Worm (Caenorhabditis elegans): ENCODE results near the gene C17H12.6.

C17H12.6 gene

DNA sequence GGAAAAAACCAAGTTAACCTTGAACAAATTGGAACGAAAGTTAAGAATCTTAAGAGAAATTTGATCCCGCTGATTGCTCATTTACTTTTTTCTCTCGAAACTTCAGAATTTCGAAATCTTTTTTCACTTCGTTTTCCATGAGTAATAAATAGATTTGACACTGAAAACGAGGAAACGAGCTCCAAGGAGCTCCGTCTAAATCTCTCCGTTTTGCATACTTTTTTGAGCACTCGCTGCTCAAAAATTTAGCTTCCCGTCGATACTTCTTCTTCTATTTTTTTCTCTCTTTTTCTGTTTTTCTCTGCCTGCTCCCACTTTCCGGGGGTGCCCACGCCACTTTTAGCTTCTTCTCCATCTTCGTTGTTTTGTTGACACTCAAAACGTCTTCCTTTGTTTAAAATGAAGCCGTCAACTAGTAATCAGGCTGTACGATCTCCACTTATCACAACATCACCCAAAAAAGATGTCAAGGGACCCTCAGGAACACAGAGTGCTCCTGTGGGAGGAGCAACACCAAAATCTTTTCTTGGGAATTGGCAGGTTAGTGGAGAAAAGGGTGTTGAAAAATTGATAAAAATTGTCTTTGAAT, 15.7 kb downstream of the C17H12.6 start, which contains the start of gene C17H12.10 (continued):
- no peak for TF ChIP-seq isw-1 (GFP tag; IDR thresholded peaks at IDR 0.05)
- TF ChIP-seq nhr-71 (tag; optimal IDR thresholded peaks at IDR 0.05), result peak; percentile 48
- no peak for TF ChIP-seq rnt-1 (tag; optimal IDR thresholded peaks at IDR 0.05)
- no peak for TF ChIP-seq C04F5.9 (tag; optimal IDR thresholded peaks at IDR 0.05)
- TF ChIP-seq tbx-2 (tag; optimal IDR thresholded peaks at IDR 0.05), result no peak
- TF ChIP-seq dpl-1 (GFP tag; optimal IDR thresholded peaks at IDR 0.05), result no peak
- TF ChIP-seq pqm-1 (tag; optimal IDR thresholded peaks at IDR 0.05), result no peak
- peak; percentile 47 for TF ChIP-seq fkh-8 (tag; optimal IDR thresholded peaks at IDR 0.05)
- no peak for TF ChIP-seq aly-2 (tag; optimal IDR thresholded peaks at IDR 0.05)
- no peak for TF ChIP-seq mdl-1 (tag; optimal IDR thresholded peaks at IDR 0.05)

DNA sequence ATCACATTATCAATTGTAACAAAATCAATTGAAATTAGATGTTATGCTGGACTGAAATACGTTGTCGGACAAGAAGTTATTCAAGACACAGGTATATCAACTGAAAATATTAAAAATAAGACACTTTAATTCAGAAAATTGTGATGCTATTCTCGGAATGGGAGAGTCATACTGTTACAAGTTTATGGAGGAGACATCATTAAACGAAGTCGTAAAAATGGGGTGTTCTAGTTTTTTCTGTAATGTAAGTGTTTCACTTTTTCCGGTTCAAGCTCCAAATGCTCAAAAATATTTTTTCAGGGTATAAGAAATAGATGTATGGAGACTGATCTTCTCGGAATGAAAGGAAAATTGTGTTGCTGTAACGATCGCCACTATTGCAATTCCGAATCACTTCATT, 17.5 kb downstream of the C17H12.6 start, which contains the start of gene C17H12.37:
C17H12.37 (plus strand) TSS at position 301 of the 400 bp plus-strand sequence.
- no peak for TF ChIP-seq tlp-1 (tag; optimal IDR thresholded peaks at IDR 0.05)

DNA sequence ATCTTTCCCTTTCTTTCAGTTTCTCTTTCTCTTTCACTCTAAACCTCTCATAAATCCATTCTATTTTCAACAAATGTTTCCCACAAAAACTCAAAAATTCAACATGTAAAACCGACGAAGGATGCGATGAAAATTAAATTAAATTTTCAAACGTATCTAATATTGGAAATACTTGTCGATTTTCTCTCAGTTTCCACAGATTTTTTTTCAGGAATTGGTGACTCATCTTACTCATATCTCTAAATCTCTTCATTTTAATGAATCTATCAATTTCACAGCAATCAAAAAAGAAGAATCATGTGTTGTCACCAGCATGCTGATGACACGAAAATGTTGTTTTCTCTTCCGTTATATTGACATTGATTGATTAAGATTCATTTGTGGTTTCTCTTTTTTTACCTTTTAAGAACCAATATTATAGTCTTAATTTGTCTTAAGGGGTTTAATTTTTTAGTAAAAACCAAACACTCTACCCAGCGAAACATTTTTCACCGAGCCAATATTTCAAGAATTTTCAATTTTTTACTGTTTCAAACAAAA, 18.4 kb downstream of the C17H12.6 start:
- TF ChIP-seq jun-1 (tag; optimal IDR thresholded peaks at IDR 0.05), result no peak
- TF ChIP-seq lin-39 (tag; optimal IDR thresholded peaks at IDR 0.05), result peak; percentile 62
- TF ChIP-seq fos-1 (tag; optimal IDR thresholded peaks at IDR 0.05), result peak; percentile 3
- peak in 1 of 2 experiments; percentile 23 for TF ChIP-seq lin-35 (GFP tag; optimal IDR thresholded peaks at IDR 0.05)
- TF ChIP-seq grh-1 (GFP tag; IDR thresholded peaks at IDR 0.05), result no peak
- TF ChIP-seq nhr-20 (tag; optimal IDR thresholded peaks at IDR 0.05), result peak; percentile 20
- TF ChIP-seq rnt-1 (tag; optimal IDR thresholded peaks at IDR 0.05), result peak; percentile 66
- TF ChIP-seq fkh-4 (tag; optimal IDR thresholded peaks at IDR 0.05; ENCODE audit: borderline replicate concordance), result no peak
- peak; percentile 38 for TF ChIP-seq nhr-71 (tag; optimal IDR thresholded peaks at IDR 0.05)
- TF ChIP-seq unc-98 (GFP tag; IDR thresholded peaks at IDR 0.05), result no peak
- TF ChIP-seq snu-23 (GFP tag; optimal IDR thresholded peaks at IDR 0.05), result peak; percentile 31
- no peak for TF ChIP-seq efl-1 (optimal IDR thresholded peaks at IDR 0.05)
- peak in 1 of 2 experiments; percentile 60 for TF ChIP-seq efl-1 (GFP tag; optimal IDR thresholded peaks at IDR 0.05 in 1 of 2)
- TF ChIP-seq elt-3 (tag; optimal IDR thresholded peaks at IDR 0.05), result peak in 1 of 6 experiments; percentile 52
- peak; percentile 72 for TF ChIP-seq nhr-85 (tag)
- peak; percentile 61 for TF ChIP-seq blmp-1 (tag; optimal IDR thresholded peaks at IDR 0.05)
- TF ChIP-seq lin-14 (GFP tag; optimal IDR thresholded peaks at IDR 0.05), result peak; percentile 71

DNA sequence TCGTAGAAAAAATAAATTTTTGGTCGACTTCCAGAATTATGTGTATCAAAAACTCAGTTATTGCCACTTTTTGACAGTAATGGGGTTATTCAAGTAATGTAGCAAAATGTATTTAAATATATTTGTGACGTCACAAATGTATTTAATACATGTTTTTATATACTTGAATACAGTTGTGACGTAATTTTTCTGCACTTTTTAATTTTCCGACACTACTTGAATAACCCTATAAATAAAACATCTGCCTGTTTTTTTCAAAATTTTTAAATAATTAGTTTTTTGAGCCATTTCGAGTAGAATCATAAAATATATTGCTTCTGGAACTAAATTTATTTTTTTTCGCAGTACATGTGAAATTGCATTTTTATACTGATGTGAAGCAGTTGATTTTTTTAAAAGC, 19.0 kb downstream of the C17H12.6 start:
- TF ChIP-seq pqm-1 (tag; optimal IDR thresholded peaks at IDR 0.05) (no peak), ceh-88 (GFP tag; IDR thresholded peaks at IDR 0.05) (no peak)

DNA sequence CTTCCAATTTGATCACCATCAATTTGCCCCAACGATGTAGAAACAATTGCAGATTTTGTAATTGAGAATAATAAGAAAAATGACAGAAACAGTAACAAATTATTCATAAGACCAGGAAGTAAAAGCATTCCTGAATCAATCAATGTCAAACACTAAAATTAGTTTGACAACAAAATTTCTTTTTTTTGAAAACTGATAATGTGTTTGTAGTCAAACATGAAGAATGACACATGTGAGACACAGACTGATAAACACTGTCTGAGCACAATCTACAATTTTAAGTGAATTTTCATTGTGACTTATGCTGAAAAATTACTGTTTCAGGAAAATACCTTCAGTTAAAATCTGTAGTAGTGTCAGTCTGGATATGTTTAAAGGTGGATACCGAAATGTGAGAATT, 20.2 kb downstream of the C17H12.6 start, which contains the start of the genes cest-4 and C17H12.11:
cest-4 (minus strand) TSS at position 206 of the 400 bp plus-strand sequence.
C17H12.11 (plus strand) TSS at position 256 of the 400 bp plus-strand sequence.
- TF ChIP-seq elt-2 (tag; optimal IDR thresholded peaks at IDR 0.05) (peak; percentile 55), lin-35 (GFP tag; optimal IDR thresholded peaks at IDR 0.05) (peak in 1 of 2 experiments; percentile 23), tlp-1 (tag; optimal IDR thresholded peaks at IDR 0.05) (no peak), pqm-1 (tag; optimal IDR thresholded peaks at IDR 0.05) (peak; percentile 5)

DNA sequence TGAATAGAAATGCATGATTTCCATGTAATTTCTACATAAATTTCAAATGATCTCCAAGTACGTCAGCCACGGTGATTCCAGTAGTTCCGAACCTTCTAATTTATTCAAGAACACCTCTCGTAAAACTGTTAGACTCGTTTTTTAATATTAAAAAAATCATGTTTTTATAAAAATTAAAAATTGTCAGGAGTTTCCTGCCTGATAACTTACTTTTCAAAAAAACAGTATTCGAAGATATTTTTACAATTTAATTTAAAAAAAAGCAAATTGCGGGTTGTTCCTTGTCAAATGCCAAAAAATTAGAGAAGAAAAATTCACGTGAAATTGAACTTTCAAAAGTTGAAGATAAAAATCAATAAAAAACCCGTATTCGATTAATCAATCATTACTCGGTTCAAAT, 26.8 kb downstream of the C17H12.6 start, which contains the start of the genes C17H12.3 and C17H12.12:
C17H12.3 (minus strand) TSS at position 101 of the 400 bp plus-strand sequence.
C17H12.12 (plus strand) TSS at position 396 of the 400 bp plus-strand sequence.
- TF ChIP-seq sptf-1 (tag; optimal IDR thresholded peaks at IDR 0.05), result no peak
- no peak for TF ChIP-seq lsy-2 (tag; optimal IDR thresholded peaks at IDR 0.05)
- TF ChIP-seq nhr-20 (tag; optimal IDR thresholded peaks at IDR 0.05), result no peak
- no peak for TF ChIP-seq mab-9 (GFP tag; IDR thresholded peaks at IDR 0.05)
- no peak for TF ChIP-seq lin-35 (GFP tag; optimal IDR thresholded peaks at IDR 0.05)
- no peak for TF ChIP-seq ztf-11 (tag; optimal IDR thresholded peaks at IDR 0.05)
- TF ChIP-seq aly-2 (tag; optimal IDR thresholded peaks at IDR 0.05), result no peak
- no peak for TF ChIP-seq ama-1 (optimal IDR thresholded peaks at IDR 0.05)
- no peak for TF ChIP-seq sox-4 (tag; optimal IDR thresholded peaks at IDR 0.05)
- no peak for TF ChIP-seq ces-1 (GFP tag; optimal IDR thresholded peaks at IDR 0.05)
- no peak for TF ChIP-seq mef-2 (tag; optimal IDR thresholded peaks at IDR 0.05)
- no peak for TF ChIP-seq zag-1 (tag; optimal IDR thresholded peaks at IDR 0.05)
- TF ChIP-seq nhr-71 (tag; optimal IDR thresholded peaks at IDR 0.05), result no peak
- no peak for TF ChIP-seq nhr-19 (GFP tag; conservative IDR thresholded peaks at IDR 0.05)
- TF ChIP-seq lin-39 (tag; optimal IDR thresholded peaks at IDR 0.05), result no peak
- no peak for TF ChIP-seq lin-15B (tag; optimal IDR thresholded peaks at IDR 0.05)
- no peak for TF ChIP-seq efl-3 (GFP tag; optimal IDR thresholded peaks at IDR 0.05)
- no peak for TF ChIP-seq nhr-12 (tag; optimal IDR thresholded peaks at IDR 0.05)
- no peak for TF ChIP-seq nhr-28 (tag; optimal IDR thresholded peaks at IDR 0.05)
- TF ChIP-seq ets-5 (GFP tag; IDR thresholded peaks at IDR 0.05), result no peak
